Worm (Caenorhabditis elegans) whole organism, young adult: Measurements from ENCODE around the gene Y39A1A.31.
A peak's percentile ranks its signal among the peaks of the same experiment; 100 is the strongest.

Experiments used
- B0035.1 ChIP-seq: sonication (generic microtip); optimal IDR thresholded peaks from 2 replicates; lab custom pipeline; 2016; ENCODE audit warnings: missing genetic modification characterization, mild to moderate bottlenecking, missing compliant biosample characterization, missing genotype, missing genetic modification reagents
- B0261.1 ChIP-seq: sonication (generic microtip); optimal IDR thresholded peaks from 2 replicates; lab custom pipeline; 2016; ENCODE audit warnings: mild to moderate bottlenecking, missing genetic modification characterization, moderate library complexity, missing compliant biosample characterization
- C06A6.2 ChIP-seq: fragments of 200-800 bp; sonication (Bioruptor generic); conservative IDR thresholded peaks from 2 replicates; pipeline ENCODE4 v1.3.6; 2022; ENCODE audit warnings: missing genetic modification characterization, missing compliant biosample characterization
- F39B2.1 ChIP-seq: fragments of 200-800 bp; sonication (Bioruptor generic); IDR thresholded peaks from 2 replicates; pipeline ENCODE4 v1.3.6; 2022; ENCODE audit warnings: missing genetic modification reagents, missing genetic modification characterization, missing compliant biosample characterization
- F57A8.1 ChIP-seq: fragments of 200-800 bp; sonication (Bioruptor generic); optimal IDR thresholded peaks from 2 replicates; lab custom pipeline; 2018; ENCODE audit warnings: mild to moderate bottlenecking, missing genetic modification characterization, moderate library complexity, missing compliant biosample characterization
- F57C9.4 ChIP-seq: sonication (generic microtip); optimal IDR thresholded peaks from 2 replicates; lab custom pipeline; 2017; ENCODE audit warnings: mild to moderate bottlenecking, missing genetic modification characterization, missing compliant biosample characterization
- K12H6.12 ChIP-seq: fragments of 200-800 bp; sonication (Bioruptor generic); optimal IDR thresholded peaks from 2 replicates; lab custom pipeline; 2018; ENCODE audit warnings: mild to moderate bottlenecking, missing genetic modification characterization, missing compliant biosample characterization
- T26A5.8 ChIP-seq: sonication (generic microtip); optimal IDR thresholded peaks from 2 replicates; lab custom pipeline; 2016; ENCODE audit warnings: missing genetic modification characterization, missing compliant biosample characterization
- Y79H2A.3 ChIP-seq: fragments of 200-800 bp; sonication (Bioruptor generic); conservative IDR thresholded peaks from 2 replicates; pipeline ENCODE4 v1.3.6; 2022; ENCODE audit warnings: missing genetic modification reagents, missing genetic modification characterization, missing compliant biosample characterization
- akir-1 ChIP-seq: fragments of 200-800 bp; sonication (Bioruptor generic); optimal IDR thresholded peaks from 2 replicates; lab custom pipeline; 2018; ENCODE audit warnings: mild to moderate bottlenecking, missing genetic modification characterization, moderate library complexity, missing compliant biosample characterization
- ama-1 ChIP-seq, 3 experiments: fragments of 150-350 bp in 1 of 3; sonication (generic microtip) in 2 of 3; optimal IDR thresholded peaks; 2 replicates each; lab custom pipeline; 2014 to 2018; ENCODE audit warnings: missing biosample characterization in 2 of 3, missing genetic modification characterization in 2 of 3, missing genetic modification reagents in 2 of 3
- aptf-2 ChIP-seq: fragments of 200-800 bp; sonication (Bioruptor generic); conservative IDR thresholded peaks from 2 replicates; pipeline ENCODE4 v1.3.6; 2022; ENCODE audit warnings: missing genetic modification reagents, missing genetic modification characterization, missing compliant biosample characterization
- athp-1 ChIP-seq: sonication (generic microtip); optimal IDR thresholded peaks from 2 replicates; lab custom pipeline; 2017; ENCODE audit warnings: mild to moderate bottlenecking, missing genetic modification characterization, missing compliant biosample characterization
- attf-3 ChIP-seq: fragments of 200-800 bp; sonication (Bioruptor generic); conservative IDR thresholded peaks from 2 replicates; pipeline ENCODE4 v1.3.6; 2022; ENCODE audit warnings: missing genetic modification reagents, missing genetic modification characterization, missing compliant biosample characterization
- attf-6 ChIP-seq: fragments of 200-800 bp; sonication (Bioruptor generic); IDR thresholded peaks from 2 replicates; pipeline ENCODE4 v1.3.6; 2022; ENCODE audit warnings: missing genetic modification reagents, missing genetic modification characterization, missing compliant biosample characterization
- bed-1 ChIP-seq: fragments of 200-800 bp; sonication (Bioruptor generic); IDR thresholded peaks from 2 replicates; pipeline ENCODE4 v1.3.6; 2022; ENCODE audit warnings: missing genetic modification reagents, missing genetic modification characterization, missing compliant biosample characterization
- bed-2 ChIP-seq: fragments of 200-800 bp; sonication (Bioruptor generic); IDR thresholded peaks from 2 replicates; pipeline ENCODE4 v1.3.6; 2022; ENCODE audit warnings: missing genetic modification reagents, missing genetic modification characterization, missing compliant biosample characterization
- cebp-2 ChIP-seq: fragments of 200-800 bp; sonication (Bioruptor generic); IDR thresholded peaks from 2 replicates; pipeline ENCODE4 v1.3.6; 2022; ENCODE audit warnings: missing genetic modification characterization, missing compliant biosample characterization
- ceh-40 ChIP-seq: fragments of 200-800 bp; sonication (Bioruptor generic); IDR thresholded peaks from 2 replicates; pipeline ENCODE4 v1.3.6; 2022; ENCODE audit warnings: missing genetic modification characterization, missing compliant biosample characterization
- ceh-58 ChIP-seq: fragments of 200-800 bp; sonication (Bioruptor generic); IDR thresholded peaks from 2 replicates; pipeline ENCODE4 v1.3.6; 2022; ENCODE audit warnings: missing genetic modification characterization, missing compliant biosample characterization
- ceh-79 ChIP-seq: sonication (generic microtip); optimal IDR thresholded peaks from 2 replicates; lab custom pipeline; 2017; ENCODE audit warnings: mild to moderate bottlenecking, missing genetic modification characterization, missing compliant biosample characterization
- ceh-91 ChIP-seq: fragments of 200-800 bp; sonication (Bioruptor generic); IDR thresholded peaks from 2 replicates; pipeline ENCODE4 v1.3.6; 2022; ENCODE audit warnings: missing genetic modification reagents, missing genetic modification characterization, missing compliant biosample characterization
- chd-7 ChIP-seq: sonication (generic microtip); optimal IDR thresholded peaks from 2 replicates; lab custom pipeline; 2016; ENCODE audit warnings: mild to moderate bottlenecking, missing genetic modification characterization, moderate library complexity, missing compliant biosample characterization
- dpl-1 ChIP-seq: fragments of 150-350 bp; optimal IDR thresholded peaks from 2 replicates; lab custom pipeline; 2014; ENCODE audit warnings: missing biosample characterization, missing genetic modification reagents, missing genetic modification characterization
- efl-1 ChIP-seq: fragments of 150-350 bp; optimal IDR thresholded peaks from 2 replicates; lab custom pipeline; 2014; ENCODE audit warnings: missing biosample characterization, missing genetic modification reagents, missing genetic modification characterization
- egl-44 ChIP-seq: fragments of 200-800 bp; sonication (Bioruptor generic); IDR thresholded peaks from 2 replicates; pipeline ENCODE4 v1.3.6; 2022; ENCODE audit warnings: missing genetic modification reagents, missing genetic modification characterization, missing compliant biosample characterization
- egrh-3 ChIP-seq: fragments of 200-800 bp; sonication (Bioruptor generic); IDR thresholded peaks from 2 replicates; pipeline ENCODE4 v1.3.6; 2022; ENCODE audit warnings: missing genetic modification reagents, missing genetic modification characterization, missing compliant biosample characterization
- fkh-3 ChIP-seq: sonication (generic microtip); optimal IDR thresholded peaks from 2 replicates; lab custom pipeline; 2016; ENCODE audit warnings: mild to moderate bottlenecking, missing genetic modification characterization, missing compliant biosample characterization
- hlh-26 ChIP-seq: fragments of 200-800 bp; sonication (Bioruptor generic); conservative IDR thresholded peaks from 2 replicates; pipeline ENCODE4 v1.3.6; 2022; ENCODE audit warnings: missing genetic modification reagents, missing genetic modification characterization, missing compliant biosample characterization
- hmg-1.2 ChIP-seq: fragments of 200-800 bp; sonication (Bioruptor generic); IDR thresholded peaks from 2 replicates; pipeline ENCODE4 v1.3.6; 2022; ENCODE audit warnings: missing genetic modification reagents, missing genetic modification characterization, missing compliant biosample characterization
- lin-35 ChIP-seq, 3 experiments: fragments of 150-350 bp in 2 of 3; sonication (generic microtip) in 1 of 3; optimal IDR thresholded peaks; 2 replicates each; lab custom pipeline; 2014 to 2018; ENCODE audit warnings: missing biosample characterization in 3 of 3, missing genetic modification characterization in 3 of 3, missing genetic modification reagents in 3 of 3
- lin-40 ChIP-seq: sonication (generic microtip); optimal IDR thresholded peaks from 2 replicates; lab custom pipeline; 2016; ENCODE audit warnings: missing genetic modification characterization, mild to moderate bottlenecking, missing compliant biosample characterization, missing genotype, missing genetic modification reagents
- lir-1 ChIP-seq: fragments of 200-800 bp; sonication (Bioruptor generic); conservative IDR thresholded peaks from 2 replicates; pipeline ENCODE4 v1.3.6; 2022; ENCODE audit warnings: missing genetic modification reagents, missing genetic modification characterization, missing compliant biosample characterization
- lsl-1 ChIP-seq: fragments of 200-800 bp; sonication (Bioruptor generic); optimal IDR thresholded peaks from 2 replicates; lab custom pipeline; 2018; ENCODE audit warnings: mild to moderate bottlenecking, missing genetic modification characterization, moderate library complexity, missing compliant biosample characterization
- madf-6 ChIP-seq: fragments of 200-800 bp; sonication (Bioruptor generic); IDR thresholded peaks from 2 replicates; pipeline ENCODE4 v1.3.6; 2022; ENCODE audit warnings: missing genetic modification reagents, missing genetic modification characterization, missing compliant biosample characterization
- mcd-1 ChIP-seq: fragments of 200-800 bp; sonication (Bioruptor generic); IDR thresholded peaks from 2 replicates; pipeline ENCODE4 v1.3.6; 2022; ENCODE audit warnings: missing genetic modification reagents, missing genetic modification characterization, missing compliant biosample characterization
- mes-4 ChIP-seq: sonication (generic microtip); optimal IDR thresholded peaks from 2 replicates; lab custom pipeline; 2016; ENCODE audit warnings: missing genotype, missing genetic modification characterization, missing compliant biosample characterization
- nhr-120 ChIP-seq: fragments of 200-800 bp; sonication (Bioruptor generic); IDR thresholded peaks from 2 replicates; pipeline ENCODE4 v1.3.6; 2022; ENCODE audit warnings: missing genetic modification characterization, missing compliant biosample characterization
- rec-8 ChIP-seq, 2 experiments: sonication (generic microtip); optimal IDR thresholded peaks; 2 replicates each; lab custom pipeline; 2016; ENCODE audit warnings: mild to moderate bottlenecking in 2 of 2, missing genetic modification characterization in 2 of 2, missing genetic modification reagents in 2 of 2, missing genotype in 2 of 2, missing biosample characterization in 1 of 2, missing compliant biosample characterization in 1 of 2, moderate library complexity in 1 of 2
- rpc-1 ChIP-seq, 2 experiments: fragments of 150-350 bp in 1 of 2; sonication (generic microtip) in 1 of 2; optimal IDR thresholded peaks; 2 replicates each; lab custom pipeline; 2014 to 2018; ENCODE audit warnings: missing biosample characterization in 1 of 2, missing genetic modification characterization in 1 of 2, missing genetic modification reagents in 1 of 2, missing genotype in 1 of 2
- sdz-38 ChIP-seq: sonication (generic microtip); optimal IDR thresholded peaks from 2 replicates; lab custom pipeline; 2016; ENCODE audit warnings: missing genotype, missing genetic modification characterization, missing compliant biosample characterization
- sea-2 ChIP-seq: fragments of 200-800 bp; sonication (Bioruptor generic); IDR thresholded peaks from 2 replicates; pipeline ENCODE4 v1.3.6; 2022; ENCODE audit warnings: missing genetic modification characterization, missing compliant biosample characterization
- snpc-1.3 ChIP-seq: sonication (generic microtip); optimal IDR thresholded peaks from 2 replicates; lab custom pipeline; 2017; ENCODE audit warnings: missing genetic modification characterization, mild to moderate bottlenecking, missing compliant biosample characterization, antibody characterized with exemption, moderate library complexity, missing genotype, missing genetic modification reagents; ENCODE audit not compliant: insufficient read depth
- somi-1 ChIP-seq: fragments of 200-800 bp; sonication (Bioruptor generic); optimal IDR thresholded peaks from 2 replicates; lab custom pipeline; 2018; ENCODE audit warnings: mild to moderate bottlenecking, missing genetic modification characterization, missing compliant biosample characterization
- tbx-9 ChIP-seq: sonication (generic microtip); optimal IDR thresholded peaks from 2 replicates; lab custom pipeline; 2016; ENCODE audit warnings: borderline replicate concordance, missing genetic modification characterization, inconsistent platforms, missing compliant biosample characterization
- xnd-1 ChIP-seq: sonication (generic microtip); optimal IDR thresholded peaks from 2 replicates; lab custom pipeline; 2016; ENCODE audit warnings: missing genotype, missing genetic modification reagents, missing genetic modification characterization, missing compliant biosample characterization
- zfh-2 ChIP-seq: fragments of 200-800 bp; sonication (Bioruptor generic); conservative IDR thresholded peaks from 2 replicates; pipeline ENCODE4 v1.3.6; 2022; ENCODE audit warnings: missing genetic modification reagents, missing genetic modification characterization, missing compliant biosample characterization
- ztf-22 ChIP-seq: fragments of 200-800 bp; sonication (Bioruptor generic); optimal IDR thresholded peaks from 2 replicates; lab custom pipeline; 2018; ENCODE audit warnings: mild to moderate bottlenecking, missing genetic modification characterization, moderate library complexity, missing compliant biosample characterization
- ztf-26 ChIP-seq: sonication (generic microtip); optimal IDR thresholded peaks from 2 replicates; lab custom pipeline; 2017; ENCODE audit warnings: missing genetic modification characterization, missing compliant biosample characterization

Gene Y39A1A.31

DNA sequence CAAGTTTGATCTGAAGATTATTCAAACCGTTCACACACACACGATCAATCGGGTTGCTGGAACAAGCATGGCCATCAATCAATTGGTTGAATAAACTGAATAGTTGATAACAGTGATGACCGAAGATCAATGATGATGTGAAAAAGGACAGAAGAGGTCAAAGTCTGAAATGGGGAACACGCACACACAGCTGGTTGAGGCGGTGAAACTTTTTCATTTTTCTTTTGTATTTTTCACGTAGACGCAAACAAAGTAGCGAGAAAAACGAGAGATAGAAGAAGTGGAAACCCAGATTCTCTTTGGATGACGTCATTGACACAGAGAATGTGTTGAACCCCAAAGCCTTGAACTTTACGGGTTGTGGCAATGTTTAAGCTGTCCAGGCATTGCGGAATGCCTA is 28.5 kb upstream of the Y39A1A.31 start (continued):
- TF ChIP-seq madf-6 (GFP tag; lab: Robert Waterston, UW) (no peak), B0035.1 (peak; percentile 56), chd-7 (tag; lab: Kevin White, UChicago) (peak; percentile 60), egl-44 (GFP tag; lab: Robert Waterston, UW) (no peak), egrh-3 (GFP tag; lab: Robert Waterston, UW) (no peak), F39B2.1 (GFP tag; lab: Robert Waterston, UW) (no peak), tbx-9 (tag; lab: Kevin White, UChicago) (no peak), bed-1 (no peak), lir-1 (no peak; the same call in 1 of the 2 replicates), F57C9.4 (tag; lab: Kevin White, UChicago) (no peak), ztf-26 (tag; lab: Kevin White, UChicago) (peak; percentile 65), nhr-120 (GFP tag; lab: Robert Waterston, UW) (no peak), T26A5.8 (no peak), rpc-1 (optimal IDR thresholded peaks at IDR 0.05; lab: Kevin White, UChicago) (no peak), rpc-1 (tag; optimal IDR thresholded peaks at IDR 0.05; lab: Kevin White, UChicago) (no peak), ceh-79 (tag; lab: Kevin White, UChicago) (no peak), zfh-2 (no peak), sdz-38 (tag; lab: Kevin White, UChicago) (no peak), efl-1 (GFP tag; lab: Kevin White, UChicago) (no peak), C06A6.2 (GFP tag; lab: Robert Waterston, UW) (peak; percentile 53; the same call in 1 of the 2 replicates), aptf-2 (no peak), mes-4 (tag; lab: Kevin White, UChicago) (no peak), sea-2 (GFP tag; lab: Robert Waterston, UW) (no peak), attf-3 (GFP tag; lab: Robert Waterston, UW) (no peak), dpl-1 (no peak), ztf-22 (no peak), mcd-1 (GFP tag; lab: Robert Waterston, UW) (peak; percentile 6; the same call in 1 of the 2 replicates), K12H6.12 (tag; lab: Kevin White, UChicago) (no peak), ceh-91 (GFP tag; lab: Robert Waterston, UW) (no peak), xnd-1 (tag; lab: Kevin White, UChicago) (no peak), F57A8.1 (GFP tag; lab: Kevin White, UChicago) (no peak), hmg-1.2 (no peak), B0261.1 (tag; lab: Kevin White, UChicago) (no peak), cebp-2 (no peak), akir-1 (GFP tag; lab: Kevin White, UChicago) (no peak), somi-1 (GFP tag; lab: Kevin White, UChicago) (peak; percentile 89), ceh-40 (GFP tag; lab: Robert Waterston, UW) (0 out of 2 replicates have a peak, but pooled peaks have one; percentile 37), Y79H2A.3 (GFP tag; lab: Robert Waterston, UW) (no peak), lsl-1 (GFP tag; lab: Kevin White, UChicago) (no peak), ama-1 (optimal IDR thresholded peaks at IDR 0.05; lab: Kevin White, UChicago) (peak; percentile 75), ama-1 (GFP tag; optimal IDR thresholded peaks at IDR 0.05; lab: Kevin White, UChicago) (no peak), athp-1 (no peak), lin-35 (GFP tag; optimal IDR thresholded peaks at IDR 0.05; lab: Kevin White, UChicago) (no peak), bed-2 (GFP tag; lab: Robert Waterston, UW) (no peak), hlh-26 (GFP tag; lab: Robert Waterston, UW) (no peak), attf-6 (GFP tag; lab: Robert Waterston, UW) (no peak), lin-40 (tag; lab: Kevin White, UChicago) (peak; percentile 83), ceh-58 (GFP tag; lab: Robert Waterston, UW) (no peak), snpc-1.3 (tag; lab: Kevin White, UChicago) (no peak), rec-8 (tag; optimal IDR thresholded peaks at IDR 0.05; lab: Kevin White, UChicago) (no peak), fkh-3 (no peak)
